Fruit fly (Drosophila melanogaster): Measurements from ENCODE around the gene Ugt307A1.

Gene Ugt307A1

dm6 chr2L:7063721-7064179, 4.0 kb upstream of the Ugt307A1 start, which contains the start of gene Sem1 (continued):
- TF ChIP-seq lilli (GFP tag; optimal IDR thresholded peaks at IDR 0.05) (peak; percentile 6), CG17385 (GFP tag; optimal IDR thresholded peaks at IDR 0.05) (no peak), Jarid2 (GFP tag; optimal IDR thresholded peaks at IDR 0.05) (no peak)

dm6 chr2L:7065687-7066086, 2.1 kb upstream of the Ugt307A1 start, which contains the start of gene Nuf2:
Nuf2 (minus strand) TSS chr2L:7065837.
- TF ChIP-seq CG18011 (GFP tag; optimal IDR thresholded peaks at IDR 0.05): peak; percentile 18
- peak; percentile 78 for TF ChIP-seq CG1603 (tag; optimal IDR thresholded peaks at IDR 0.05)
- no peak for TF ChIP-seq crol (GFP tag; IDR thresholded peaks at IDR 0.05)
- TF ChIP-seq dati (GFP tag; IDR thresholded peaks at IDR 0.05): no peak
- peak; percentile 43 for TF ChIP-seq CG4617 (GFP tag; optimal IDR thresholded peaks at IDR 0.05; ENCODE audit: borderline replicate concordance)
- peak; percentile 49 for TF ChIP-seq CG17802 (tag; optimal IDR thresholded peaks at IDR 0.05)
- peak; percentile 69 for TF ChIP-seq CG33213 (GFP tag; optimal IDR thresholded peaks at IDR 0.05)
- peak in 1 of 2 experiments; percentile 4 for TF ChIP-seq Eip74EF (GFP tag; optimal IDR thresholded peaks at IDR 0.05)
- TF ChIP-seq Bgb (GFP tag; IDR thresholded peaks at IDR 0.05; ENCODE audit: partially characterized antibody): no peak
- peak; percentile 43; the same call in 1 of the 3 replicates for TF ChIP-seq Opbp (GFP tag; IDR thresholded peaks at IDR 0.05; ENCODE audit: partially characterized antibody)
- no peak for TF ChIP-seq CG4820 (GFP tag; optimal IDR thresholded peaks at IDR 0.05)
- no peak for TF ChIP-seq CG9817 (tag; optimal IDR thresholded peaks at IDR 0.05)
- TF ChIP-seq Sry-β (GFP tag; optimal IDR thresholded peaks at IDR 0.05): peak; percentile 84
- peak; percentile 5 for TF ChIP-seq CG8290 (GFP tag; optimal IDR thresholded peaks at IDR 0.05)
- no peak for TF ChIP-seq CG8290 (tag; optimal IDR thresholded peaks at IDR 0.05)
- no peak for TF ChIP-seq tx (GFP tag; optimal IDR thresholded peaks at IDR 0.05)
- peak; percentile 24 for TF ChIP-seq CG17829 (tag; optimal IDR thresholded peaks at IDR 0.05)
- TF ChIP-seq CG7839 (tag; optimal IDR thresholded peaks at IDR 0.05): no peak
- TF ChIP-seq CG16779 (GFP tag; IDR thresholded peaks at IDR 0.05): 0 out of 2 replicates have a peak, but pooled peaks have one; percentile 26
- peak; percentile 69 for TF ChIP-seq MBD-R2 (GFP tag; IDR thresholded peaks at IDR 0.05)
- TF ChIP-seq E2f2 (GFP tag; IDR thresholded peaks at IDR 0.05): peak; percentile 89
- no peak for TF ChIP-seq CG10565 (GFP tag; optimal IDR thresholded peaks at IDR 0.05)
- TF ChIP-seq CG17186 (GFP tag; optimal IDR thresholded peaks at IDR 0.05): peak; percentile 25
- peak; percentile 13 for TF ChIP-seq CG2712 (tag; optimal IDR thresholded peaks at IDR 0.05)
- peak; percentile 58 for TF ChIP-seq CG11504 (tag; optimal IDR thresholded peaks at IDR 0.05)
- peak; percentile 59 for TF ChIP-seq phol (tag; optimal IDR thresholded peaks at IDR 0.05)
- peak; percentile 83 for TF ChIP-seq pzg (GFP tag; optimal IDR thresholded peaks at IDR 0.05)
- TF ChIP-seq nmo (GFP tag; optimal IDR thresholded peaks at IDR 0.05): peak; percentile 46
- TF ChIP-seq lola (GFP tag; optimal IDR thresholded peaks at IDR 0.05): peak in 2 of 3 experiments; percentile 3 to 74
- peak; percentile 17 for TF ChIP-seq YL-1 (GFP tag; optimal IDR thresholded peaks at IDR 0.05)
- TF ChIP-seq CG32532 (GFP tag; IDR thresholded peaks at IDR 0.05): 0 out of 2 replicates have a peak, but pooled peaks have one; percentile 21
- TF ChIP-seq CG33557 (GFP tag; optimal IDR thresholded peaks at IDR 0.05): no peak
- peak; percentile 73 for TF ChIP-seq Ets97D (GFP tag; optimal IDR thresholded peaks at IDR 0.05)
- no peak for TF ChIP-seq pnt (GFP tag; optimal IDR thresholded peaks at IDR 0.05)
- TF ChIP-seq hb (GFP tag; IDR thresholded peaks at IDR 0.05; ENCODE audit: partially characterized antibody): no peak
- peak; percentile 61 for TF ChIP-seq Sin3A (optimal IDR thresholded peaks at IDR 0.05)
- no peak for TF ChIP-seq CG4424 (GFP tag; optimal IDR thresholded peaks at IDR 0.05)
- TF ChIP-seq BEAF-32 (GFP tag; optimal IDR thresholded peaks at IDR 0.05): peak; percentile 33
- TF ChIP-seq MESR4 (GFP tag; optimal IDR thresholded peaks at IDR 0.05): peak; percentile 19
- peak; percentile 24 for TF ChIP-seq CG12769 (tag; optimal IDR thresholded peaks at IDR 0.05)
- peak; percentile 15 for TF ChIP-seq CG10267 (tag; optimal IDR thresholded peaks at IDR 0.05)
- peak; percentile 67 for TF ChIP-seq CG14710 (tag; optimal IDR thresholded peaks at IDR 0.05)
- TF ChIP-seq salm (tag; optimal IDR thresholded peaks at IDR 0.05): no peak
- no peak for TF ChIP-seq scrt (GFP tag; optimal IDR thresholded peaks at IDR 0.05)
- peak; percentile 70 for TF ChIP-seq row (GFP tag; IDR thresholded peaks at IDR 0.05)
